Worm (Caenorhabditis elegans) whole organism, mixed stage, embryonic: ENCODE data around the gene Y45G12B.3.

Experiments
- bed-3 ChIP-seq: fragments of 200-800 bp; sonication (Bioruptor generic); optimal IDR thresholded peaks from 3 replicates; lab custom pipeline; 2018; ENCODE audit warnings: mild to moderate bottlenecking, missing genetic modification characterization, moderate library complexity, missing compliant biosample characterization
- blmp-1 ChIP-seq: fragments of 150-350 bp; optimal IDR thresholded peaks from 2 replicates; lab custom pipeline; 2014; ENCODE audit warnings: missing biosample characterization, missing genetic modification characterization
- ceh-43 ChIP-seq: fragments of 200-800 bp; sonication (Bioruptor generic); optimal IDR thresholded peaks from 2 replicates; lab custom pipeline; 2018; ENCODE audit warnings: mild to moderate bottlenecking, missing genetic modification characterization, moderate library complexity, missing compliant biosample characterization
- ceh-83 ChIP-seq: fragments of 200-800 bp; sonication (Bioruptor generic); optimal IDR thresholded peaks from 2 replicates; lab custom pipeline; 2018; ENCODE audit warnings: mild to moderate bottlenecking, missing genetic modification characterization, missing compliant biosample characterization
- ces-1 ChIP-seq: fragments of 150-350 bp; optimal IDR thresholded peaks from 2 replicates; lab custom pipeline; 2014; ENCODE audit warnings: missing biosample characterization, missing genetic modification reagents, missing genetic modification characterization
- cnd-1 ChIP-seq: fragments of 200-800 bp; sonication (Bioruptor generic); optimal IDR thresholded peaks from 2 replicates; lab custom pipeline; 2018; ENCODE audit warnings: mild to moderate bottlenecking, missing genetic modification characterization, missing compliant biosample characterization
- drap-1 ChIP-seq: fragments of 200-800 bp; sonication (Bioruptor generic); optimal IDR thresholded peaks from 3 replicates; lab custom pipeline; 2018; ENCODE audit warnings: mild to moderate bottlenecking, missing genetic modification characterization, missing compliant biosample characterization
- elt-1 ChIP-seq: sonication (generic microtip); optimal IDR thresholded peaks from 2 replicates; lab custom pipeline; 2017; ENCODE audit warnings: missing genetic modification characterization, mild to moderate bottlenecking, missing compliant biosample characterization, antibody characterized with exemption, moderate library complexity, borderline replicate concordance; ENCODE audit not compliant: insufficient read depth
- elt-3 ChIP-seq: fragments of 150-350 bp; optimal IDR thresholded peaks from 2 replicates; lab custom pipeline; 2014; ENCODE audit warnings: missing biosample characterization, missing genetic modification characterization
- flh-1 ChIP-seq: fragments of 200-800 bp; sonication (Bioruptor generic); optimal IDR thresholded peaks from 2 replicates; lab custom pipeline; 2018; ENCODE audit warnings: mild to moderate bottlenecking, missing genetic modification characterization, moderate library complexity, missing compliant biosample characterization
- ham-2 ChIP-seq: fragments of 200-800 bp; sonication (Bioruptor generic); optimal IDR thresholded peaks from 2 replicates; lab custom pipeline; 2018; ENCODE audit warnings: mild to moderate bottlenecking, missing genetic modification characterization, missing compliant biosample characterization
- hlh-1 ChIP-seq: fragments of 150-350 bp; optimal IDR thresholded peaks from 2 replicates; lab custom pipeline; 2014; ENCODE audit warnings: missing biosample characterization, missing genetic modification reagents, missing genetic modification characterization
- lin-13 ChIP-seq: fragments of 150-350 bp; optimal IDR thresholded peaks from 2 replicates; lab custom pipeline; 2014; ENCODE audit warnings: missing biosample characterization, missing genetic modification characterization
- lin-32 ChIP-seq: fragments of 200-800 bp; sonication (Bioruptor generic); optimal IDR thresholded peaks from 2 replicates; lab custom pipeline; 2018; ENCODE audit warnings: mild to moderate bottlenecking, missing genetic modification characterization, missing compliant biosample characterization
- lsy-2 ChIP-seq: fragments of 150-350 bp; optimal IDR thresholded peaks from 2 replicates; lab custom pipeline; 2014; ENCODE audit warnings: missing biosample characterization, missing genetic modification characterization
- mab-5 ChIP-seq: fragments of 150-350 bp; optimal IDR thresholded peaks from 2 replicates; lab custom pipeline; 2014; ENCODE audit warnings: missing biosample characterization, missing genetic modification characterization
- mep-1 ChIP-seq: fragments of 150-350 bp; optimal IDR thresholded peaks from 2 replicates; lab custom pipeline; 2017; ENCODE audit warnings: missing biosample characterization, missing genetic modification reagents, missing genetic modification characterization, inconsistent platforms
- mls-2 ChIP-seq: sonication (generic microtip); optimal IDR thresholded peaks from 2 replicates; lab custom pipeline; 2016; ENCODE audit warnings: mild to moderate bottlenecking, missing genetic modification characterization, moderate library complexity, missing compliant biosample characterization
- nhr-12 ChIP-seq: fragments of 150-350 bp; optimal IDR thresholded peaks from 2 replicates; lab custom pipeline; 2014; ENCODE audit warnings: missing biosample characterization, missing genetic modification characterization
- nhr-2 ChIP-seq: fragments of 150-350 bp; optimal IDR thresholded peaks from 2 replicates; lab custom pipeline; 2014; ENCODE audit warnings: missing biosample characterization, missing genetic modification characterization
- nhr-237 ChIP-seq: fragments of 150-350 bp; optimal IDR thresholded peaks from 2 replicates; lab custom pipeline; 2014; ENCODE audit warnings: missing biosample characterization, missing genetic modification characterization
- nhr-28 ChIP-seq: fragments of 150-350 bp; optimal IDR thresholded peaks from 2 replicates; lab custom pipeline; 2014; ENCODE audit warnings: missing biosample characterization, missing genetic modification characterization
- nhr-76 ChIP-seq: sonication (generic microtip); optimal IDR thresholded peaks from 2 replicates; lab custom pipeline; 2017; ENCODE audit warnings: missing biosample characterization, missing genetic modification characterization
- pha-4 ChIP-seq: fragments of 150-350 bp; optimal IDR thresholded peaks from 2 replicates; lab custom pipeline; 2018; ENCODE audit warnings: missing biosample characterization, missing genetic modification reagents, missing genetic modification characterization
- sem-2 ChIP-seq: fragments of 200-800 bp; sonication (Bioruptor generic); optimal IDR thresholded peaks from 2 replicates; lab custom pipeline; 2018; ENCODE audit warnings: mild to moderate bottlenecking, missing genetic modification characterization, missing compliant biosample characterization
- snpc-4 ChIP-seq: fragments of 150-350 bp; optimal IDR thresholded peaks from 2 replicates; lab custom pipeline; 2014; ENCODE audit warnings: missing biosample characterization, missing genetic modification characterization
- sptf-1 ChIP-seq: sonication (generic microtip); optimal IDR thresholded peaks from 2 replicates; lab custom pipeline; 2017; ENCODE audit warnings: mild to moderate bottlenecking, missing genetic modification characterization, moderate library complexity, missing compliant biosample characterization
- tbx-8 ChIP-seq: fragments of 200-800 bp; sonication (Bioruptor generic); optimal IDR thresholded peaks from 2 replicates; lab custom pipeline; 2018; ENCODE audit warnings: mild to moderate bottlenecking, missing genetic modification characterization, moderate library complexity, missing compliant biosample characterization
- unc-120 ChIP-seq: sonication (generic microtip); optimal IDR thresholded peaks from 2 replicates; lab custom pipeline; 2017; ENCODE audit warnings: missing genetic modification characterization, missing compliant biosample characterization; ENCODE audit not compliant: poor library complexity, severe bottlenecking
- unc-39 ChIP-seq: fragments of 150-350 bp; optimal IDR thresholded peaks from 2 replicates; lab custom pipeline; 2014; ENCODE audit warnings: missing biosample characterization, missing genetic modification characterization
- unc-62 ChIP-seq: fragments of 150-350 bp; optimal IDR thresholded peaks from 2 replicates; lab custom pipeline; 2014; ENCODE audit warnings: missing biosample characterization, missing genetic modification reagents, missing genetic modification characterization
- zip-8 ChIP-seq: fragments of 150-350 bp; optimal IDR thresholded peaks from 2 replicates; lab custom pipeline; 2014; ENCODE audit warnings: missing biosample characterization, missing genetic modification characterization

Y45G12B.3 gene

ce11 chrV:2664525-2665053 lies 31.5 kb downstream of the Y45G12B.3 start, which contains the start of gene ndx-2:
ndx-2 (minus strand) TSS chrV:2665003.
- TF ChIP-seq flh-1 (GFP tag; lab: Kevin White, UChicago): no peak
- no peak for TF ChIP-seq snpc-4 (tag; lab: Kevin White, UChicago)
- peak; percentile 64 for TF ChIP-seq zip-8 (tag; lab: Kevin White, UChicago)
- TF ChIP-seq, all 35 proteins: peak for 1

DNA sequence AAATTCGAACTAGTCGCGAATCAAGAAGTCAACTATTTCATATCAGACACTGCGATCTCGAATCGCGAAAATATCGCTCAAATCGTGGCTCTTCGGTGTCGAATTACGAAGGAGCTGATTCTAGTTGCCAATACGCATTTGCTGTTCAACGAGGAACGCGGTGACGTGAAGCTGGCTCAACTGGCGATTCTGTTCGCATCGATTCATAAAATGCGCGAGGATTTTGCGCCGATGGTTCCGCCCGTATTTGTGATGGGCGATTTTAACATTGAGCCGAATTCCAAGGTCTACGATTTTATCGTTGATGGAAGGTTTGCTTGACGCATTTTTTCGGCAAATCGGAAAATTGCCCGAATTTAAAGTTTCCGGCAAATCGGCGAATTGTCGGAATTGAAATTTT lies 35.6 kb downstream of the Y45G12B.3 start:
- TF ChIP-seq unc-120 (tag; lab: Kevin White, UChicago): no peak
- TF ChIP-seq lin-32 (GFP tag; lab: Kevin White, UChicago): no peak
- TF ChIP-seq nhr-76 (tag; lab: Kevin White, UChicago): no peak
- no peak for TF ChIP-seq ham-2 (GFP tag; lab: Kevin White, UChicago)
- TF ChIP-seq drap-1 (GFP tag; lab: Kevin White, UChicago): no peak
- no peak for TF ChIP-seq lsy-2
- TF ChIP-seq snpc-4 (tag; lab: Kevin White, UChicago): no peak
- no peak for TF ChIP-seq nhr-2 (tag; lab: Kevin White, UChicago)
- no peak for TF ChIP-seq elt-3 (tag; lab: Kevin White, UChicago)
- no peak for TF ChIP-seq unc-62 (GFP tag; lab: Kevin White, UChicago)
- no peak for TF ChIP-seq nhr-237 (tag; lab: Kevin White, UChicago)
- TF ChIP-seq ceh-43 (GFP tag; lab: Kevin White, UChicago): no peak
- no peak for TF ChIP-seq sptf-1
- TF ChIP-seq mab-5 (tag; lab: Kevin White, UChicago): no peak
- TF ChIP-seq flh-1 (GFP tag; lab: Kevin White, UChicago): no peak
- no peak for TF ChIP-seq elt-1 (tag; lab: Kevin White, UChicago)
- TF ChIP-seq ces-1 (GFP tag; lab: Kevin White, UChicago): no peak
- no peak for TF ChIP-seq nhr-28 (tag; lab: Kevin White, UChicago)
- no peak for TF ChIP-seq unc-39 (tag; lab: Kevin White, UChicago)

DNA sequence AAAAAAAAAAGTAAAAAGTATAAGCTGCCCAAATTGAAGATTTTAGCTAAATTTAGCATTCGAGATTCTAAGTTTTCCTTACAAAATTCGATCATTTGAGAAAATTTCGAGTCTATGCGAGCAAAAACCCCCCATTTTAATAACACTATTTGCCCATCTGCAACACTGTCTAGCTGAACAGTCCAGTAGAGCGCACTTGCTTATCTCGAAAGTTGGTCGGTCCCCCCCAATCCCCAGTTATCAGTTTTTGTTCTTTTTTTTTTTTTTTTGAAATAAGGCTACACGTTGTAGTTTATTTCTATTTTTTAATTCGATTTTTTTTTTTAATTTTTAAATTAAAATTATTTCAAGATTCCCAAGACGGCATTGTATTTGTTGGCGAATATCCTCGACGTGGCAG lies 38.4 kb downstream of the Y45G12B.3 start:
- TF ChIP-seq sem-2 (GFP tag; lab: Kevin White, UChicago) (no peak), nhr-12 (tag; lab: Kevin White, UChicago) (no peak), elt-1 (tag; lab: Kevin White, UChicago) (no peak), mep-1 (tag; lab: Kevin White, UChicago) (no peak), unc-120 (tag; lab: Kevin White, UChicago) (no peak), unc-62 (GFP tag; lab: Kevin White, UChicago) (no peak), mls-2 (tag; lab: Kevin White, UChicago) (no peak), nhr-2 (tag; lab: Kevin White, UChicago) (no peak), nhr-28 (tag; lab: Kevin White, UChicago) (no peak), snpc-4 (tag; lab: Kevin White, UChicago) (no peak), elt-3 (tag; lab: Kevin White, UChicago) (no peak), hlh-1 (tag; lab: Kevin White, UChicago) (no peak), zip-8 (tag; lab: Kevin White, UChicago) (no peak), drap-1 (GFP tag; lab: Kevin White, UChicago) (no peak), cnd-1 (tag; lab: Kevin White, UChicago) (no peak), ceh-43 (GFP tag; lab: Kevin White, UChicago) (no peak), bed-3 (GFP tag; lab: Kevin White, UChicago) (no peak), ces-1 (GFP tag; lab: Kevin White, UChicago) (no peak), ham-2 (GFP tag; lab: Kevin White, UChicago) (no peak), tbx-8 (GFP tag; lab: Kevin White, UChicago) (no peak)

- no peak for TF ChIP-seq unc-39 (tag; lab: Kevin White, UChicago)
- TF ChIP-seq mls-2 (tag; lab: Kevin White, UChicago): no peak
- no peak for TF ChIP-seq flh-1 (GFP tag; lab: Kevin White, UChicago)
- no peak for TF ChIP-seq nhr-76 (tag; lab: Kevin White, UChicago)
- TF ChIP-seq lin-13: no peak
- no peak for TF ChIP-seq ceh-83 (GFP tag; lab: Kevin White, UChicago)
- no peak for TF ChIP-seq snpc-4 (tag; lab: Kevin White, UChicago)
- no peak for TF ChIP-seq pha-4 (tag; lab: Kevin White, UChicago)
- no peak for TF ChIP-seq blmp-1 (tag; lab: Kevin White, UChicago)
- TF ChIP-seq elt-1 (tag; lab: Kevin White, UChicago): no peak
- no peak for TF ChIP-seq sptf-1
- TF ChIP-seq elt-3 (tag; lab: Kevin White, UChicago): no peak
- no peak for TF ChIP-seq mab-5 (tag; lab: Kevin White, UChicago)
- TF ChIP-seq lsy-2: no peak
- no peak for TF ChIP-seq nhr-12 (tag; lab: Kevin White, UChicago)
- TF ChIP-seq nhr-237 (tag; lab: Kevin White, UChicago): no peak
- TF ChIP-seq mep-1 (tag; lab: Kevin White, UChicago): no peak
- no peak for TF ChIP-seq bed-3 (GFP tag; lab: Kevin White, UChicago)
- no peak for TF ChIP-seq cnd-1 (tag; lab: Kevin White, UChicago)
- TF ChIP-seq hlh-1 (tag; lab: Kevin White, UChicago): no peak
Observed at ce11 chrV:2656159-2656558, 39.9 kb downstream of the Y45G12B.3 start.
